Fruit fly (Drosophila melanogaster) whole organism, wandering third instar larva: ENCODE results near the gene CG10874.

Experiments used
- Abd-B ChIP-seq: fragments of >200 bp; optimal IDR thresholded peaks from 2 replicates; lab custom pipeline; 2017; ENCODE audit warnings: missing biosample characterization, missing genetic modification characterization
- Dfd ChIP-seq: fragments of >200 bp; optimal IDR thresholded peaks from 2 replicates; lab custom pipeline; 2017; ENCODE audit warnings: missing biosample characterization, missing genetic modification characterization
- GATAd ChIP-seq: sonication (Bioruptor generic); optimal IDR thresholded peaks from 2 replicates; lab custom pipeline; 2016; ENCODE audit warnings: missing biosample characterization, missing genetic modification characterization
- Hnf4 ChIP-seq: fragments of 200-800 bp; sonication (Bioruptor generic); optimal IDR thresholded peaks from 2 replicates; lab custom pipeline; 2016; ENCODE audit warnings: missing biosample characterization, mild to moderate bottlenecking, missing genetic modification characterization
- Rel ChIP-seq, 2 experiments: fragments of 200-800 bp; sonication (Bioruptor generic) in 1 of 2; optimal IDR thresholded peaks; 2 replicates in 1 of 2; 3 replicates in 1 of 2; lab custom pipeline; 2016 to 2019; ENCODE audit warnings: mild to moderate bottlenecking in 2 of 2, missing biosample characterization in 2 of 2, missing genetic modification characterization in 2 of 2, moderate library complexity in 1 of 2
- foxo ChIP-seq, 2 experiments: fragments of 200-800 bp; sonication (Bioruptor generic); optimal IDR thresholded peaks; 2 replicates in 1 of 2; 3 replicates in 1 of 2; lab custom pipeline; 2016 to 2017; ENCODE audit warnings: missing biosample characterization in 2 of 2, missing genetic modification characterization in 2 of 2
- h ChIP-seq: fragments of 200-800 bp; sonication (Bioruptor generic); optimal IDR thresholded peaks from 3 replicates; lab custom pipeline; 2016; ENCODE audit warnings: missing biosample characterization, mild to moderate bottlenecking, missing genetic modification characterization
- lola ChIP-seq: fragments of >200 bp; optimal IDR thresholded peaks from 2 replicates; lab custom pipeline; 2017; ENCODE audit warnings: missing biosample characterization, missing genetic modification characterization
- pan ChIP-seq: fragments of >200 bp; optimal IDR thresholded peaks from 2 replicates; lab custom pipeline; 2017
- psq ChIP-seq: fragments of 200-800 bp; sonication (Bioruptor generic); optimal IDR thresholded peaks from 3 replicates; lab custom pipeline; 2017; ENCODE audit warnings: missing biosample characterization, mild to moderate bottlenecking, missing genetic modification characterization, moderate library complexity
- tai ChIP-seq: sonication (Bioruptor generic); optimal IDR thresholded peaks from 2 replicates; lab custom pipeline; 2016; ENCODE audit warnings: missing biosample characterization, missing genetic modification characterization
- usp ChIP-seq: fragments of >200 bp; optimal IDR thresholded peaks from 2 replicates; lab custom pipeline; 2017; ENCODE audit warnings: missing biosample characterization, missing genetic modification characterization

DNA sequence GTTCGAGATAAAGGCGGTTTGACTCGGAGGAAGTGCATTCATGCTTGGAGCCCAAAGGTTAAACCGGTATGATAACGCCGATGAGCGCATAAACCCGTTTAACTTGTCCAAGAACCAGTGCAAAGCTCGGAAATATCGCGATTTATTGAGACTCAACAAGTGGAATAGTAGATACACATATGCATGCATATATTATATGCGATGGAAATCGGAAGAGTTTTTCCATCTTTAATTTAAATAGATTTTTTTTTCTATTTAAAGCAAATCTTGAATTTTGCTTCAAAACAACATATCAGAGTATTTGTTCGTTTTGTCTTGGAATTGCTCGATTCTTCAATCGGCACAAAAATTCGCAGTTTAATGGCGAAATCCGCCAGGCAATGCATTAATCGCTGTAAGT lies 30.2 kb upstream of the CG10874 start:
- no peak for TF ChIP-seq lola (GFP tag; lab: Kevin White, UChicago)
- no peak for TF ChIP-seq pan (lab: Kevin White, UChicago)
- TF ChIP-seq GATAd (GFP tag; lab: Kevin White, UChicago) = no peak
- no peak for TF ChIP-seq psq (GFP tag; lab: Kevin White, UChicago)
- no peak for TF ChIP-seq Hnf4
- TF ChIP-seq h (GFP tag; lab: Kevin White, UChicago) = no peak
- TF ChIP-seq Dfd = no peak
- no peak for TF ChIP-seq tai (GFP tag; lab: Kevin White, UChicago)
- TF ChIP-seq Rel (GFP tag; optimal IDR thresholded peaks at IDR 0.05; lab: Kevin White, UChicago) = no peak
- no peak for TF ChIP-seq Rel (tag; optimal IDR thresholded peaks at IDR 0.05; lab: Kevin White, UChicago)
- TF ChIP-seq Abd-B (GFP tag; lab: Kevin White, UChicago) = no peak
- TF ChIP-seq foxo (GFP tag; optimal IDR thresholded peaks at IDR 0.05; lab: Kevin White, UChicago) = no peak
- TF ChIP-seq usp (GFP tag; lab: Kevin White, UChicago) = no peak
